Worm (Caenorhabditis elegans): ENCODE measurements around the gene ZK154.5.

The ZK154.5 gene

DNA sequence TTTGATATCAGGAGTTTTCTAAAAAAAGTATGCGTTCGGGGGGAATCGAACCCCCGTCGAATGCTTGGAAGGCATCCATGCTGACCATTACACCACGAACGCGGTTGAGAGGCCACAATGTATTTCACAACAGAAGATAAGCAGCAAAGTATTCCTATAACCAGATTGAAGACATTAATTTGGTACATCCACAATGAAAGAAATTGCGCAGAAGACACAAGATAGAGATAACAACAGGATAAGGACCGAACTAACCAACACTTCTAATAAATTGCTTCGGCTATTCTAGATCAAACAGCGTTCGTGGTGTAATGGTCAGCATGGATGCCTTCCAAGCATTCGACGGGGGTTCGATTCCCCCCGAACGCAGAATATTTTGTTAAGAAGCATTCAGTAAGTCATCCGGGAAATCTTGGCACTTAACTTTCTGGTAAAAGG is 6.6 kb upstream of the ZK154.5 start (continued):
- TF ChIP-seq sptf-2 (GFP tag; optimal IDR thresholded peaks at IDR 0.05) (no peak), xnd-1 (tag; optimal IDR thresholded peaks at IDR 0.05) (no peak), snpc-3.4 (tag; optimal IDR thresholded peaks at IDR 0.05) (peak; percentile 74), Y53F4B.3 (GFP tag; IDR thresholded peaks at IDR 0.05) (no peak), nhr-80 (tag; optimal IDR thresholded peaks at IDR 0.05) (peak; percentile 18), ztf-22 (GFP tag; optimal IDR thresholded peaks at IDR 0.05) (peak; percentile 5), sdz-38 (tag; optimal IDR thresholded peaks at IDR 0.05) (no peak), zim-3 (tag; optimal IDR thresholded peaks at IDR 0.05) (peak; percentile 52), efl-1 (GFP tag; optimal IDR thresholded peaks at IDR 0.05) (peak; percentile 6), Y79H2A.3 (GFP tag; conservative IDR thresholded peaks at IDR 0.05) (0 out of 2 replicates have a peak, but pooled peaks have one; percentile 48), ets-4 (GFP tag; optimal IDR thresholded peaks at IDR 0.05) (no peak), rec-8 (tag; optimal IDR thresholded peaks at IDR 0.05) (peak; percentile 4 to 70), tbp1 (GFP tag; optimal IDR thresholded peaks at IDR 0.05) (peak; percentile 89), F55B11.4 (tag; optimal IDR thresholded peaks at IDR 0.05; ENCODE audit: borderline replicate concordance, insufficient read depth) (no peak), lir-1 (GFP tag; conservative IDR thresholded peaks at IDR 0.05) (peak; percentile 42; the same call in 1 of the 2 replicates), nfya-2 (GFP tag; IDR thresholded peaks at IDR 0.05) (no peak), nhr-90 (tag; optimal IDR thresholded peaks at IDR 0.05) (peak; percentile 76), F37B4.10 (GFP tag; IDR thresholded peaks at IDR 0.05) (no peak), hmg-1.2 (GFP tag; IDR thresholded peaks at IDR 0.05) (peak; percentile 72), madf-6 (GFP tag; IDR thresholded peaks at IDR 0.05) (no peak), rpc-1 (optimal IDR thresholded peaks at IDR 0.05) (peak; percentile 95), rpc-1 (tag; optimal IDR thresholded peaks at IDR 0.05) (peak; percentile 95), bed-1 (GFP tag; IDR thresholded peaks at IDR 0.05) (0 out of 2 replicates have a peak, but pooled peaks have one; percentile 9), K11D2.4 (GFP tag; IDR thresholded peaks at IDR 0.05) (peak; percentile 42; the same call in 1 of the 2 replicates), B0035.1 (tag; optimal IDR thresholded peaks at IDR 0.05) (peak; percentile 59), B0019.2 (GFP tag; conservative IDR thresholded peaks at IDR 0.05) (no peak), Y53G8AR.9 (GFP tag; conservative IDR thresholded peaks at IDR 0.05) (no peak), chd-7 (tag; optimal IDR thresholded peaks at IDR 0.05) (peak; percentile 48), ceh-58 (GFP tag; IDR thresholded peaks at IDR 0.05) (no peak), ztf-25 (GFP tag; IDR thresholded peaks at IDR 0.05) (peak; percentile 71; the same call in 1 of the 2 replicates), D2030.7 (GFP tag; IDR thresholded peaks at IDR 0.05) (peak; percentile 78; the same call in 1 of the 2 replicates), ceh-27 (GFP tag; optimal IDR thresholded peaks at IDR 0.05) (peak; percentile 27), ama-1 (optimal IDR thresholded peaks at IDR 0.05) (no peak), ama-1 (GFP tag; optimal IDR thresholded peaks at IDR 0.05) (peak in 1 of 2 experiments; percentile 44), mel-28 (tag; optimal IDR thresholded peaks at IDR 0.05; ENCODE audit: borderline replicate concordance) (no peak), hmg-20 (GFP tag; IDR thresholded peaks at IDR 0.05) (peak; percentile 17; the same call in 1 of the 2 replicates), pha-4 (tag; optimal IDR thresholded peaks at IDR 0.05) (no peak), unc-130 (GFP tag; optimal IDR thresholded peaks at IDR 0.05) (no peak), let-607 (tag; optimal IDR thresholded peaks at IDR 0.05) (peak; percentile 15 to 37), bed-2 (GFP tag; IDR thresholded peaks at IDR 0.05) (no peak), athp-1 (tag; optimal IDR thresholded peaks at IDR 0.05) (peak; percentile 37), ztf-18 (tag; optimal IDR thresholded peaks at IDR 0.05) (peak; percentile 62), hlh-12 (tag; optimal IDR thresholded peaks at IDR 0.05) (no peak), ekl-4 (GFP tag; IDR thresholded peaks at IDR 0.05) (peak; percentile 63; the same call in 1 of the 2 replicates), C06A6.2 (GFP tag; conservative IDR thresholded peaks at IDR 0.05) (no peak), F10E7.11 (tag; optimal IDR thresholded peaks at IDR 0.05) (peak; percentile 15), somi-1 (GFP tag; optimal IDR thresholded peaks at IDR 0.05) (no peak), nhr-179 (tag; optimal IDR thresholded peaks at IDR 0.05) (no peak), nhr-27 (tag; optimal IDR thresholded peaks at IDR 0.05) (no peak)

All from whole organism, young adult.